Fruit fly (Drosophila melanogaster) whole organism, embryonic: Measurements from ENCODE around the gene Rtca.

Source experiments
- Adf1 ChIP-seq: fragments of 200-800 bp; sonication (Bioruptor generic); IDR thresholded peaks from 2 replicates; pipeline ENCODE4 v1.3.6; 2022; ENCODE audit warnings: missing biosample characterization, missing genetic modification characterization
- Aef1 ChIP-seq: fragments of 200-800 bp; sonication (Bioruptor generic); IDR thresholded peaks from 3 replicates; pipeline ENCODE4 v1.3.6; 2022; ENCODE audit warnings: missing biosample characterization, missing genetic modification characterization
- Antp ChIP-seq: fragments of 200-800 bp; sonication (Bioruptor generic); optimal IDR thresholded peaks from 3 replicates; lab custom pipeline; 2016; ENCODE audit warnings: missing biosample characterization, missing genetic modification characterization
- Bteb2 ChIP-seq: fragments of 200-800 bp; sonication (Bioruptor generic); optimal IDR thresholded peaks from 2 replicates; lab custom pipeline; 2016; ENCODE audit warnings: missing biosample characterization, missing genetic modification characterization
- CG1024 ChIP-seq: fragments of 200-800 bp; sonication (Bioruptor generic); IDR thresholded peaks from 2 replicates; pipeline ENCODE4 v1.3.6; 2022; ENCODE audit warnings: missing biosample characterization, missing genetic modification characterization
- CG10366 ChIP-seq: fragments of 200-800 bp; sonication (Bioruptor generic); IDR thresholded peaks from 2 replicates; pipeline ENCODE4 v1.3.6; 2022; ENCODE audit warnings: missing biosample characterization, missing genetic modification characterization
- CG12219 ChIP-seq: fragments of 200-800 bp; sonication (Bioruptor generic); optimal IDR thresholded peaks from 3 replicates; lab custom pipeline; 2018; ENCODE audit warnings: missing biosample characterization, mild to moderate bottlenecking, missing genetic modification characterization
- CG13775 ChIP-seq: fragments of 200-800 bp; sonication (Bioruptor generic); optimal IDR thresholded peaks from 3 replicates; lab custom pipeline; 2017; ENCODE audit warnings: missing biosample characterization, mild to moderate bottlenecking, missing genetic modification characterization
- CG14667 ChIP-seq: fragments of 200-800 bp; sonication (Bioruptor generic); IDR thresholded peaks from 2 replicates; pipeline ENCODE4 v1.3.6; 2022; ENCODE audit warnings: missing biosample characterization, missing genetic modification characterization
- CG14860 ChIP-seq: fragments of 200-800 bp; sonication (Bioruptor generic); IDR thresholded peaks from 3 replicates; pipeline ENCODE4 v1.3.6; 2022; ENCODE audit warnings: missing biosample characterization, missing genetic modification characterization; ENCODE audit not compliant: partially characterized antibody
- CG16813 ChIP-seq: fragments of 200-800 bp; sonication (Bioruptor generic); IDR thresholded peaks from 3 replicates; pipeline ENCODE4 v1.3.6; 2022; ENCODE audit warnings: missing biosample characterization, missing genetic modification characterization; ENCODE audit not compliant: partially characterized antibody
- CG17361 ChIP-seq: fragments of 200-800 bp; sonication (Bioruptor generic); IDR thresholded peaks from 3 replicates; pipeline ENCODE4 v1.3.6; 2022; ENCODE audit warnings: missing biosample characterization, missing genetic modification characterization
- CG18476 ChIP-seq: fragments of 200-800 bp; sonication (Bioruptor generic); optimal IDR thresholded peaks from 2 replicates; lab custom pipeline; 2016; ENCODE audit warnings: missing biosample characterization, mild to moderate bottlenecking, missing genetic modification characterization
- CG2120 ChIP-seq: fragments of 200-800 bp; sonication (Bioruptor generic); optimal IDR thresholded peaks from 3 replicates; lab custom pipeline; 2016; ENCODE audit warnings: missing biosample characterization, missing genetic modification characterization
- CG2199 ChIP-seq: fragments of 200-800 bp; sonication (Bioruptor generic); IDR thresholded peaks from 3 replicates; pipeline ENCODE4 v1.3.6; 2022; ENCODE audit warnings: missing biosample characterization, missing genetic modification characterization
- CG2712 ChIP-seq: fragments of 200-800 bp; optimal IDR thresholded peaks from 3 replicates; lab custom pipeline; 2019; ENCODE audit warnings: missing biosample characterization, mild to moderate bottlenecking, missing genetic modification characterization, moderate library complexity
- CG3065 ChIP-seq: fragments of 200-800 bp; sonication (Bioruptor generic); optimal IDR thresholded peaks from 2 replicates; lab custom pipeline; 2016; ENCODE audit warnings: missing biosample characterization, missing genetic modification characterization
- CG31224 ChIP-seq: fragments of 200-800 bp; sonication (Bioruptor generic); IDR thresholded peaks from 2 replicates; pipeline ENCODE4 v1.3.6; 2022; ENCODE audit warnings: missing biosample characterization, missing genetic modification characterization
- CG8388 ChIP-seq: fragments of 200-800 bp; sonication (Bioruptor generic); optimal IDR thresholded peaks from 2 replicates; lab custom pipeline; 2019; ENCODE audit warnings: missing biosample characterization, mild to moderate bottlenecking, missing genetic modification characterization, moderate library complexity
- CG8765 ChIP-seq: fragments of 200-800 bp; sonication (Bioruptor generic); IDR thresholded peaks from 2 replicates; pipeline ENCODE4 v1.3.6; 2022; ENCODE audit warnings: missing biosample characterization, missing genetic modification characterization
- CTCF ChIP-seq: fragments of 200-800 bp; sonication (Bioruptor generic); optimal IDR thresholded peaks from 2 replicates; lab custom pipeline; 2017; ENCODE audit warnings: missing biosample characterization, mild to moderate bottlenecking, missing genetic modification characterization, moderate library complexity
- Dad ChIP-seq: fragments of 200-800 bp; sonication (Bioruptor generic); optimal IDR thresholded peaks from 3 replicates; lab custom pipeline; 2016; ENCODE audit warnings: missing biosample characterization, missing genetic modification characterization
- Dip3 ChIP-seq: fragments of 200-800 bp; sonication (Bioruptor generic); optimal IDR thresholded peaks from 3 replicates; lab custom pipeline; 2016; ENCODE audit warnings: missing biosample characterization, missing genetic modification characterization
- ERR ChIP-seq: fragments of 200-800 bp; sonication (Bioruptor generic); optimal IDR thresholded peaks from 2 replicates; lab custom pipeline; 2016; ENCODE audit warnings: missing biosample characterization, missing genetic modification characterization
- HHEX ChIP-seq: fragments of 200-800 bp; sonication (Bioruptor generic); optimal IDR thresholded peaks from 3 replicates; lab custom pipeline; 2017; ENCODE audit warnings: missing biosample characterization, mild to moderate bottlenecking, missing genetic modification characterization, missing genetic modification reagents
- Kr ChIP-seq: fragments of 200-800 bp; sonication (Bioruptor generic); optimal IDR thresholded peaks from 2 replicates; lab custom pipeline; 2017; ENCODE audit warnings: missing biosample characterization, mild to moderate bottlenecking, missing genetic modification characterization
- Lhr ChIP-seq: fragments of 200-800 bp; sonication (Bioruptor generic); optimal IDR thresholded peaks from 3 replicates; lab custom pipeline; 2017; ENCODE audit warnings: mild to moderate bottlenecking, missing biosample characterization, missing genetic modification reagents, missing genetic modification characterization
- Mad ChIP-seq: fragments of 200-800 bp; sonication (Bioruptor generic); optimal IDR thresholded peaks from 2 replicates; lab custom pipeline; 2016; ENCODE audit warnings: missing biosample characterization, missing genetic modification characterization
- NC2β ChIP-seq: fragments of 200-800 bp; sonication (Bioruptor generic); optimal IDR thresholded peaks from 2 replicates; lab custom pipeline; 2016; ENCODE audit warnings: missing biosample characterization, missing genetic modification characterization
- NfI ChIP-seq: fragments of 200-800 bp; sonication (Bioruptor generic); optimal IDR thresholded peaks from 3 replicates; lab custom pipeline; 2018; ENCODE audit warnings: missing biosample characterization, mild to moderate bottlenecking, missing genetic modification characterization, moderate library complexity
- Oli ChIP-seq: fragments of 200-800 bp; sonication (Bioruptor generic); optimal IDR thresholded peaks from 2 replicates; lab custom pipeline; 2018; ENCODE audit warnings: missing biosample characterization, mild to moderate bottlenecking, missing genetic modification characterization, moderate library complexity
- Tbp ChIP-seq: fragments of >200 bp; optimal IDR thresholded peaks from 2 replicates; lab custom pipeline; 2018; ENCODE audit warnings: missing biosample characterization, missing genetic modification characterization
- al ChIP-seq: fragments of 200-800 bp; sonication (Bioruptor generic); IDR thresholded peaks from 2 replicates; pipeline ENCODE4 v1.3.6; 2022; ENCODE audit warnings: missing biosample characterization, missing genetic modification characterization
- chn ChIP-seq: fragments of 200-800 bp; sonication (Bioruptor generic); optimal IDR thresholded peaks from 2 replicates; lab custom pipeline; 2016; ENCODE audit warnings: missing biosample characterization, missing genetic modification characterization
- ci ChIP-seq: fragments of 200-800 bp; sonication (Bioruptor generic); IDR thresholded peaks from 3 replicates; pipeline ENCODE4 v1.3.6; 2022; ENCODE audit warnings: missing biosample characterization, missing genetic modification characterization
- crc ChIP-seq: fragments of 200-800 bp; sonication (Bioruptor generic); optimal IDR thresholded peaks from 2 replicates; lab custom pipeline; 2016; ENCODE audit warnings: missing biosample characterization, missing genetic modification characterization
- fd64A ChIP-seq: fragments of 200-800 bp; sonication (Bioruptor generic); optimal IDR thresholded peaks from 3 replicates; lab custom pipeline; 2018; ENCODE audit warnings: missing biosample characterization, mild to moderate bottlenecking, missing genetic modification characterization
- lov ChIP-seq, 2 experiments: fragments of 200-800 bp in 1 of 2; fragments of >200 bp in 1 of 2; sonication (Bioruptor generic) in 1 of 2; IDR thresholded peaks in 1 of 2; optimal IDR thresholded peaks in 1 of 2; 2 replicates in 1 of 2; 3 replicates in 1 of 2; pipeline versions ENCODE4 v1.3.6 to Lab custom; 2017 to 2022; ENCODE audit warnings: missing biosample characterization in 1 of 2, missing genetic modification characterization in 1 of 2
- run ChIP-seq: fragments of 200-800 bp; sonication (Bioruptor generic); optimal IDR thresholded peaks from 3 replicates; lab custom pipeline; 2018; ENCODE audit warnings: missing biosample characterization, mild to moderate bottlenecking, missing genetic modification characterization
- seq ChIP-seq: fragments of 200-800 bp; sonication (Bioruptor generic); IDR thresholded peaks from 2 replicates; pipeline ENCODE4 v1.3.6; 2022; ENCODE audit warnings: missing biosample characterization, missing genetic modification characterization
- stwl ChIP-seq: fragments of 200-800 bp; sonication (Bioruptor generic); optimal IDR thresholded peaks from 3 replicates; lab custom pipeline; 2018; ENCODE audit warnings: missing biosample characterization, mild to moderate bottlenecking, missing genetic modification characterization, moderate library complexity
- tgo ChIP-seq: fragments of 200-800 bp; sonication (Bioruptor generic); IDR thresholded peaks from 3 replicates; pipeline ENCODE4 v1.3.6; 2022; ENCODE audit warnings: missing biosample characterization, missing genetic modification characterization
- tin ChIP-seq: fragments of 200-800 bp; sonication (Bioruptor generic); optimal IDR thresholded peaks from 3 replicates; lab custom pipeline; 2016; ENCODE audit warnings: missing biosample characterization, missing genetic modification characterization
- tio ChIP-seq: fragments of 200-800 bp; sonication (Bioruptor generic); optimal IDR thresholded peaks from 2 replicates; lab custom pipeline; 2017; ENCODE audit warnings: missing biosample characterization, missing genetic modification characterization, inconsistent platforms
- tx ChIP-seq: fragments of 200-800 bp; sonication (Bioruptor generic); optimal IDR thresholded peaks from 2 replicates; lab custom pipeline; 2016; ENCODE audit warnings: missing biosample characterization, missing genetic modification characterization
- unc-4 ChIP-seq: fragments of 200-800 bp; sonication (Bioruptor generic); IDR thresholded peaks from 2 replicates; pipeline ENCODE4 v1.3.6; 2022; ENCODE audit warnings: missing biosample characterization, missing genetic modification characterization; ENCODE audit not compliant: partially characterized antibody
- usp ChIP-seq: fragments of >200 bp; optimal IDR thresholded peaks from 2 replicates; lab custom pipeline; 2017; ENCODE audit warnings: missing biosample characterization, missing genetic modification characterization
- vfl ChIP-seq: fragments of 200-800 bp; sonication (Bioruptor generic); optimal IDR thresholded peaks from 2 replicates; lab custom pipeline; 2016; ENCODE audit warnings: missing biosample characterization, missing genetic modification characterization
- zf30C ChIP-seq: fragments of 200-800 bp; sonication (Bioruptor generic); optimal IDR thresholded peaks from 3 replicates; lab custom pipeline; 2018; ENCODE audit warnings: missing biosample characterization, mild to moderate bottlenecking, missing genetic modification characterization
- zfh1 ChIP-seq: fragments of 200-800 bp; sonication (Bioruptor generic); IDR thresholded peaks from 3 replicates; pipeline ENCODE4 v1.3.6; 2022; ENCODE audit warnings: missing biosample characterization, missing genetic modification characterization

The Rtca gene

dm6 chrX:2041312-2041918, 30.8 kb upstream of the Rtca start, which contains the start of gene CG4313 (continued):
- TF ChIP-seq NfI (GFP tag; lab: Kevin White, UChicago) (peak; percentile 58), Tbp (GFP tag; lab: Kevin White, UChicago) (no peak), Antp (GFP tag; lab: Kevin White, UChicago) (peak; percentile 75), CG16813 (peak; percentile 92), run (no peak), vfl (GFP tag; lab: Kevin White, UChicago) (peak; percentile 31), CG8388 (GFP tag; lab: Kevin White, UChicago) (peak; percentile 39), CG18476 (GFP tag; lab: Kevin White, UChicago) (peak; percentile 45), CTCF (no peak), Lhr (peak; percentile 13), al (GFP tag; lab: Robert Waterston, UW) (peak; percentile 52; the same call in 1 of the 2 replicates), CG1024 (GFP tag; lab: Robert Waterston, UW) (peak; percentile 36; the same call in 1 of the 2 replicates), CG10366 (GFP tag; lab: Robert Waterston, UW) (peak; percentile 45; the same call in 1 of the 2 replicates), Adf1 (GFP tag; lab: Robert Waterston, UW) (0 out of 2 replicates have a peak, but pooled peaks have one; percentile 17), lov (optimal IDR thresholded peaks at IDR 0.05; lab: Kevin White, UChicago) (no peak), lov (GFP tag; IDR thresholded peaks at IDR 0.05; lab: Robert Waterston, UW) (0 out of 3 replicates have a peak, but pooled peaks have one; percentile 41), CG3065 (GFP tag; lab: Kevin White, UChicago) (no peak), CG17361 (GFP tag; lab: Robert Waterston, UW) (peak; percentile 79), HHEX (GFP tag; lab: Kevin White, UChicago) (peak; percentile 52), CG13775 (peak; percentile 63), Mad (peak; percentile 14), Bteb2 (GFP tag; lab: Kevin White, UChicago) (peak; percentile 23), CG31224 (peak; percentile 56; the same call in 1 of the 2 replicates), Dad (GFP tag; lab: Kevin White, UChicago) (peak; percentile 35), Dip3 (GFP tag; lab: Kevin White, UChicago) (peak; percentile 72), tx (GFP tag; lab: Kevin White, UChicago) (peak; percentile 44), CG14860 (GFP tag; lab: Robert Waterston, UW) (peak; percentile 88), ci (GFP tag; lab: Robert Waterston, UW) (peak; percentile 49; the same call in 1 of the 3 replicates), CG14667 (GFP tag; lab: Robert Waterston, UW) (peak; percentile 51), usp (GFP tag; lab: Kevin White, UChicago) (no peak), chn (GFP tag; lab: Kevin White, UChicago) (peak; percentile 73), CG2712 (tag; lab: Kevin White, UChicago) (peak; percentile 71), Oli (peak; percentile 34), zfh1 (GFP tag; lab: Robert Waterston, UW) (peak; percentile 54; the same call in 1 of the 3 replicates), fd64A (GFP tag; lab: Kevin White, UChicago) (no peak), tin (GFP tag; lab: Kevin White, UChicago) (peak; percentile 82), zf30C (GFP tag; lab: Kevin White, UChicago) (no peak), CG2199 (GFP tag; lab: Robert Waterston, UW) (no peak), CG2120 (peak; percentile 83), unc-4 (GFP tag; lab: Robert Waterston, UW) (peak; percentile 86), Aef1 (GFP tag; lab: Robert Waterston, UW) (peak; percentile 61), tgo (GFP tag; lab: Robert Waterston, UW) (peak; percentile 70), tio (GFP tag; lab: Kevin White, UChicago) (peak; percentile 26), stwl (peak; percentile 24), Kr (GFP tag; lab: Kevin White, UChicago) (no peak), ERR (GFP tag; lab: Kevin White, UChicago) (peak; percentile 53), seq (GFP tag; lab: Robert Waterston, UW) (peak; percentile 30; the same call in 1 of the 2 replicates), CG12219 (GFP tag; lab: Kevin White, UChicago) (peak; percentile 41), crc (peak; percentile 46), NC2β (GFP tag; lab: Kevin White, UChicago) (peak; percentile 49), CG8765 (GFP tag; lab: Robert Waterston, UW) (peak; percentile 46; the same call in 1 of the 2 replicates)
